Fruit fly (Drosophila melanogaster) Kc167 (cell line): ENCODE data around the gene CG31347.

Source experiments
- Myc ChIP-seq: fragments of >200 bp; optimal IDR thresholded peaks from 2 replicates; lab custom pipeline; 2017; ENCODE audit warnings: missing external identifiers
- Sin3A ChIP-seq: fragments of >200 bp; optimal IDR thresholded peaks from 2 replicates; lab custom pipeline; 2018; ENCODE audit warnings: missing external identifiers
- h ChIP-seq: fragments of >200 bp; optimal IDR thresholded peaks from 3 replicates; lab custom pipeline; 2018; ENCODE audit warnings: missing external identifiers
- ttk ChIP-seq: sonication (Bioruptor generic); optimal IDR thresholded peaks from 2 replicates; lab custom pipeline; 2017; ENCODE audit warnings: missing external identifiers

DNA sequence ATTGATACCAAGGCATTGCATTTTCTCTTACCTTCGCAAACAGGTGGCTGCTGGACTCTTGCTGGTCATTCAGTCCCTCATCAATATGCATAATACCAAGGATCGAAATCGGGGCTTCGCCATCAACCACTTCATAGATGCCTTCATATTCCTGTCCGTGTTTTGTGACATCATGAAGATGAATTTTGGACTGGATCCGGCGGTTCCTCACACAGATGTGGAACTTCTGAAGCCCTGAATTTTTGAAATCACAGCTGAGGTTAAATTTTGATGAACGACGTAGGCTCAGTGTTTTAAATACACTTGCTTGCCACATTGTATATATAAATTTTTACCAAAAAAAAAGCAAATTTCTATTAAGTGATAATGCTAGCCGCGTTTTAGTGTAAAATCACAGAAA, 4.6 kb upstream of the CG31347 start, which contains the start of gene Past1:
- TF ChIP-seq Myc (lab: Kevin White, UChicago) = no peak
- no peak for TF ChIP-seq Sin3A
- no peak for TF ChIP-seq ttk (lab: Kevin White, UChicago)
- TF ChIP-seq h (lab: Kevin White, UChicago) = no peak
